Worm (Caenorhabditis elegans): Measurements from ENCODE around the gene ZK1058.3.

The ZK1058.3 gene

ce11 chrIII:3926801-3927200, 8.1 kb downstream of the ZK1058.3 start:
- TF ChIP-seq elt-2 (tag; optimal IDR thresholded peaks at IDR 0.05) (peak; percentile 65), lin-11 (tag; optimal IDR thresholded peaks at IDR 0.05) (no peak)

DNA sequence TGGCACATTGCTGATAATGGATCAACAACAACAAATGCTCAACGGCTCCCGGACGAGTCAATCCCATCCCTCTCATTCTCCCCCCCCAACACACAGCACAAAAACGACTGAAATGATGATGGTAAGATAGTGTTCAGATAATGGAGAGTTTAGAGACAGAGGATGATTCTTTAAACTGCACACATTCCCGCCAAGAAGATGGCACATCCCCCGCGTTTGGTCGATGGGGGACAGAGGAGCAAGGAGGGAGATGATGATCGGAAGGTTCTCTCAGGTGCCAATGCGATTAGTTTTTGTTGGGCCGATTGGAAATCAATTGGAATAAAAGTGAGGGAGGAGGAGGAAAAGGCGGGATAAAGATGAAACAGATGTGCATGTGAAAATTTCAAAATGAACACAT, 8.8 kb downstream of the ZK1058.3 start:
- TF ChIP-seq T23F11.4 (GFP tag; optimal IDR thresholded peaks at IDR 0.05) (no peak), unc-55 (GFP tag; optimal IDR thresholded peaks at IDR 0.05) (peak; percentile 41), ttx-3 (tag; optimal IDR thresholded peaks at IDR 0.05) (no peak), ceh-18 (tag; optimal IDR thresholded peaks at IDR 0.05) (peak; percentile 84), rnt-1 (tag; optimal IDR thresholded peaks at IDR 0.05) (peak; percentile 46)

- no peak for TF ChIP-seq ceh-34 (tag; optimal IDR thresholded peaks at IDR 0.05)
- no peak for TF ChIP-seq ceh-31 (tag; optimal IDR thresholded peaks at IDR 0.05)
- TF ChIP-seq ceh-24 (tag; optimal IDR thresholded peaks at IDR 0.05), result no peak
- TF ChIP-seq hlh-30 (tag; optimal IDR thresholded peaks at IDR 0.05; ENCODE audit: insufficient read depth), result no peak
- TF ChIP-seq elt-2 (tag; optimal IDR thresholded peaks at IDR 0.05), result no peak
- no peak for TF ChIP-seq ceh-14 (tag; optimal IDR thresholded peaks at IDR 0.05)
- TF ChIP-seq nhr-232 (tag; optimal IDR thresholded peaks at IDR 0.05), result no peak
- no peak for TF ChIP-seq hlh-15 (tag; optimal IDR thresholded peaks at IDR 0.05)
- no peak for TF ChIP-seq C38D4.7 (GFP tag; optimal IDR thresholded peaks at IDR 0.05)
- TF ChIP-seq ceh-30 (tag; optimal IDR thresholded peaks at IDR 0.05), result no peak
- TF ChIP-seq rnt-1 (tag; optimal IDR thresholded peaks at IDR 0.05), result no peak
Measured at ce11 chrIII:3928136-3928535, 9.5 kb downstream of the ZK1058.3 start, which contains the start of gene F37A8.1. Gene F37A8.1, plus strand, starts transcription at chrIII:3928436.

ce11 chrIII:3931423-3931822, 12.8 kb downstream of the ZK1058.3 start, which contains the start of gene F37A8.2:
Gene F37A8.2, minus strand, starts transcription at chrIII:3931523.
- no peak for TF ChIP-seq C38D4.7 (GFP tag; optimal IDR thresholded peaks at IDR 0.05)
- TF ChIP-seq rnt-1 (tag; optimal IDR thresholded peaks at IDR 0.05), result no peak
- TF ChIP-seq Y22D7AL.16 (tag; optimal IDR thresholded peaks at IDR 0.05), result no peak
- no peak for TF ChIP-seq sox-4 (tag; optimal IDR thresholded peaks at IDR 0.05)
- no peak for TF ChIP-seq ceh-24 (tag; optimal IDR thresholded peaks at IDR 0.05)
- TF ChIP-seq tbx-2 (tag; optimal IDR thresholded peaks at IDR 0.05), result no peak
- no peak for TF ChIP-seq pag-3 (tag; optimal IDR thresholded peaks at IDR 0.05; ENCODE audit: borderline replicate concordance)
- no peak for TF ChIP-seq nhr-11 (tag; optimal IDR thresholded peaks at IDR 0.05)
- no peak for TF ChIP-seq ceh-31 (tag; optimal IDR thresholded peaks at IDR 0.05)
- no peak for TF ChIP-seq pha-2 (tag; optimal IDR thresholded peaks at IDR 0.05)
- TF ChIP-seq mec-3 (tag; optimal IDR thresholded peaks at IDR 0.05; ENCODE audit: borderline replicate concordance), result no peak

DNA sequence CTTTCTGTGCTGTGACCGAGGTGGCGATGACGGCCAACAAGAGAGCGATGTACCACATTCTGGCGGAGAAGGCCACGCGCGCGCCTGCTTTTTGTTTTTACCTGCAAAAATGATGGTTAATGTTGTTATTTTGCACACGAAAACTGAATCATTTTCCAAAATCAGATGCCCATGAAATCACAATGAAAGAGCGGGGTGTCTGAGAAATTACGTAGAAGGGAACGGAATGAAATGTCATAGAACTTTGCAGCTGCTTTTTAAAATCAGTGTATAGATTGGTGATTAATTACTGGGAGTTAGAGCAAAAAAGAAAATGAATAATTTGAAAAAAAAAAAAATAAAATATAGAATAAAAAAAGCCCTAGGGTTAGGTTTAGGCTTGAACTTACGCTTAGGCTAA, 17.1 kb downstream of the ZK1058.3 start, which contains the start of gene npl-10:
Gene npl-10 (minus strand): TSS at position 101 of the 400 bp plus-strand sequence.
- TF ChIP-seq hlh-6 (tag; optimal IDR thresholded peaks at IDR 0.05), result no peak

- TF ChIP-seq che-1 (tag; optimal IDR thresholded peaks at IDR 0.05), result no peak
- peak; percentile 3 for TF ChIP-seq elt-2 (tag; optimal IDR thresholded peaks at IDR 0.05)
- no peak for TF ChIP-seq sox-4 (tag; optimal IDR thresholded peaks at IDR 0.05)
- no peak for TF ChIP-seq ceh-24 (tag; optimal IDR thresholded peaks at IDR 0.05)
- TF ChIP-seq gmeb-2 (tag; optimal IDR thresholded peaks at IDR 0.05), result no peak
- TF ChIP-seq fkh-10 (GFP tag; optimal IDR thresholded peaks at IDR 0.05), result no peak
Measured at ce11 chrIII:3952058-3952457, 33.4 kb downstream of the ZK1058.3 start.

- TF ChIP-seq Y22D7AL.16 (tag; optimal IDR thresholded peaks at IDR 0.05) (no peak), nfya-1 (tag; optimal IDR thresholded peaks at IDR 0.05) (peak; percentile 54), madf-2 (tag; optimal IDR thresholded peaks at IDR 0.05) (no peak), ceh-18 (tag; optimal IDR thresholded peaks at IDR 0.05) (peak; percentile 30), rnt-1 (tag; optimal IDR thresholded peaks at IDR 0.05) (peak; percentile 24), hlh-8 (tag; optimal IDR thresholded peaks at IDR 0.05) (no peak), sdc-2 (tag; optimal IDR thresholded peaks at IDR 0.05) (no peak), ceh-31 (tag; optimal IDR thresholded peaks at IDR 0.05) (peak; percentile 40), hlh-30 (tag; optimal IDR thresholded peaks at IDR 0.05; ENCODE audit: insufficient read depth) (peak; percentile 33), tbx-2 (tag; optimal IDR thresholded peaks at IDR 0.05) (peak; percentile 7), unc-55 (GFP tag; optimal IDR thresholded peaks at IDR 0.05) (peak; percentile 59), ttx-3 (tag; optimal IDR thresholded peaks at IDR 0.05) (no peak)
Measured at ce11 chrIII:3953235-3953634, 34.6 kb downstream of the ZK1058.3 start.
